Fruit fly (Drosophila melanogaster): ENCODE measurements around the gene Septin4.

The Septin4 gene

DNA sequence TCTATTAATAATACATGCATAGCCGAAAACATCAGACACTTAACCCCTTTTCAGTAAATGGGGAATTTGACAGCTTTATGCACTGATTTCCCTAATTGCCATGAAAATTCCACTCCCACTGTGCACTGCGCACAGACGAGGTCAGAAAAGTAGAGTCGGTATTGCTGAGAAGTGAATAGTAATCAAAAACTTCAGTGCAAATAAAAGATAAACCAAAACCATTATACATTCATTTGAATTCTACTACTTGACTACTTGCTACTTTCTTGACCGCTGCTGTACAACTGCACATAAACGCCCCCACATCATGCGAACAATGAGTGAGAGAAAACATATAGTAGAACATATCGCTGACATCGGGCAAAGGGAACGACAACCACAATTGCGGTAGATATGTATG lies 3.5 kb downstream of the Septin4 start:
- peak; percentile 90 for TF ChIP-seq fd96Ca (GFP tag; IDR thresholded peaks at IDR 0.05)
- peak; percentile 90 for TF ChIP-seq Ets98B (GFP tag; IDR thresholded peaks at IDR 0.05)
- no peak for TF ChIP-seq CG13204 (GFP tag; optimal IDR thresholded peaks at IDR 0.05)
- peak; percentile 77 for TF ChIP-seq Pif1A (GFP tag; optimal IDR thresholded peaks at IDR 0.05)
- peak; percentile 19; the same call in 1 of the 2 replicates for TF ChIP-seq CG10348 (GFP tag; IDR thresholded peaks at IDR 0.05)
- peak; percentile 74 for TF ChIP-seq CG15710 (tag; optimal IDR thresholded peaks at IDR 0.05)
- peak; percentile 48 for TF ChIP-seq Snoo (tag; optimal IDR thresholded peaks at IDR 0.05)
- TF ChIP-seq CG8301 (tag; optimal IDR thresholded peaks at IDR 0.05), result peak; percentile 79
- no peak for TF ChIP-seq EcR (GFP tag; optimal IDR thresholded peaks at IDR 0.05)
- peak; percentile 95 for TF ChIP-seq CG4496 (GFP tag; IDR thresholded peaks at IDR 0.05)
- peak; percentile 62 for TF ChIP-seq CG17806 (tag; optimal IDR thresholded peaks at IDR 0.05)
- TF ChIP-seq gl (tag; optimal IDR thresholded peaks at IDR 0.05), result peak; percentile 43
- peak; percentile 90 for TF ChIP-seq CG32121 (GFP tag; IDR thresholded peaks at IDR 0.05)
- peak; percentile 68 for TF ChIP-seq CG34367 (tag; optimal IDR thresholded peaks at IDR 0.05)
- peak; percentile 66 for TF ChIP-seq rn (GFP tag; IDR thresholded peaks at IDR 0.05)
- TF ChIP-seq CG12605 (GFP tag; IDR thresholded peaks at IDR 0.05), result peak; percentile 87
- peak; percentile 81 for TF ChIP-seq CG14655 (GFP tag; optimal IDR thresholded peaks at IDR 0.05)
- TF ChIP-seq CG9948 (tag; optimal IDR thresholded peaks at IDR 0.05), result peak; percentile 61
- TF ChIP-seq D1 (tag; optimal IDR thresholded peaks at IDR 0.05), result no peak
- peak; percentile 62 for TF ChIP-seq CG8159 (tag; optimal IDR thresholded peaks at IDR 0.05)
- TF ChIP-seq Pif1B (GFP tag; optimal IDR thresholded peaks at IDR 0.05), result peak; percentile 65

DNA sequence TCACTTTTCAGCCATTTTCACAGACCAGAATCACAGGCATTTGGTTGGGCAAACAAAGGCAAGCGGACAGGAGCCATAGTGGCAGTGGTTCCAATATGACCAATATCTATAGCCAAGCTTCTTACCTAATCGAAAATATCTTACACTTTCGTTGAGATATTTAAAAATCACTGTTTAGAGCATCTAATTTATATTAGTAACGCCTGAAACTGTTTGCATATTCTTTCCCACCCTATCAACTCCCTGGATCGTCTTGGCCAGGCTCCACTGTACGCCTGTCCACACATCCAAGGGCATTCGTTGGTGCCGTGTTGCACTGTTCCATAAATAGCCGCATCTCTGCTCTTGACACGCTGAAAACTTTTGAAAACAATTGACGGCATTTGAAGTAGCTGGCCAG lies 4.5 kb downstream of the Septin4 start:
- TF ChIP-seq CG9948 (tag; optimal IDR thresholded peaks at IDR 0.05), result peak; percentile 50
- peak; percentile 4 for TF ChIP-seq CG8159 (tag; optimal IDR thresholded peaks at IDR 0.05)
- TF ChIP-seq CG14655 (GFP tag; optimal IDR thresholded peaks at IDR 0.05), result peak; percentile 60
- TF ChIP-seq CG15710 (tag; optimal IDR thresholded peaks at IDR 0.05), result no peak
- TF ChIP-seq D1 (tag; optimal IDR thresholded peaks at IDR 0.05), result no peak
- TF ChIP-seq Ets98B (GFP tag; IDR thresholded peaks at IDR 0.05), result no peak
- no peak for TF ChIP-seq Snoo (tag; optimal IDR thresholded peaks at IDR 0.05)
- TF ChIP-seq CG12605 (GFP tag; IDR thresholded peaks at IDR 0.05), result peak; percentile 48; the same call in 1 of the 2 replicates
- peak; percentile 46 for TF ChIP-seq Pif1A (GFP tag; optimal IDR thresholded peaks at IDR 0.05)
- TF ChIP-seq CG17806 (tag; optimal IDR thresholded peaks at IDR 0.05), result peak; percentile 36
- TF ChIP-seq CG8301 (tag; optimal IDR thresholded peaks at IDR 0.05), result peak; percentile 52
- peak; percentile 12 for TF ChIP-seq CG34367 (tag; optimal IDR thresholded peaks at IDR 0.05)
- TF ChIP-seq CG4496 (GFP tag; IDR thresholded peaks at IDR 0.05), result peak; percentile 44; the same call in 1 of the 3 replicates
- TF ChIP-seq rn (GFP tag; IDR thresholded peaks at IDR 0.05), result no peak
- peak; percentile 62; the same call in 1 of the 3 replicates for TF ChIP-seq fd96Ca (GFP tag; IDR thresholded peaks at IDR 0.05)
- no peak for TF ChIP-seq CG13204 (GFP tag; optimal IDR thresholded peaks at IDR 0.05)
- peak; percentile 39 for TF ChIP-seq Pif1B (GFP tag; optimal IDR thresholded peaks at IDR 0.05)
- no peak for TF ChIP-seq CG10348 (GFP tag; IDR thresholded peaks at IDR 0.05)
- no peak for TF ChIP-seq EcR (GFP tag; optimal IDR thresholded peaks at IDR 0.05)
- no peak for TF ChIP-seq CG32121 (GFP tag; IDR thresholded peaks at IDR 0.05)
- no peak for TF ChIP-seq gl (tag; optimal IDR thresholded peaks at IDR 0.05)

DNA sequence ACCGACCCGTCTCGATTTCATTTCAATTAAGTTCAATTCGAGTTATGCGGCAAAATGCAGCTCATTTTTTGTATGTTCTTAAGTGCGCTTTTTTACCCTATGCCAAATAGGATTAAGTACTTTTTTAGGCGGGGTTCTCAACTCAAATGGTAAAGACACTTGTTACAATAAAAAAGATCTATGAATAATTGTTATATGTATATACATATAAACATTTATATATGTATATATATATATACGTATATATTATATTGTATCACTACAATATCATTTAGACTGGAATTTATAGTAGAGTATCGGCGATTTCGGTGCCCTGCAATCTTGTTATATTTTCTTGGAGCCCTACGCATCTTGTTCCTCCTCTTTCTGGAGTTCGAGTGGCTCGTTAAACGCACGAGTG lies 5.0 kb downstream of the Septin4 start:
- TF ChIP-seq fd96Ca (GFP tag; IDR thresholded peaks at IDR 0.05), result no peak
- TF ChIP-seq CG15710 (tag; optimal IDR thresholded peaks at IDR 0.05), result peak; percentile 13
- peak; percentile 20 for TF ChIP-seq CG14655 (GFP tag; optimal IDR thresholded peaks at IDR 0.05)
- peak; percentile 21 for TF ChIP-seq CG9948 (tag; optimal IDR thresholded peaks at IDR 0.05)
- peak; percentile 31 for TF ChIP-seq CG17806 (tag; optimal IDR thresholded peaks at IDR 0.05)
- no peak for TF ChIP-seq Ets98B (GFP tag; IDR thresholded peaks at IDR 0.05)
- peak; percentile 35 for TF ChIP-seq CG8159 (tag; optimal IDR thresholded peaks at IDR 0.05)

DNA sequence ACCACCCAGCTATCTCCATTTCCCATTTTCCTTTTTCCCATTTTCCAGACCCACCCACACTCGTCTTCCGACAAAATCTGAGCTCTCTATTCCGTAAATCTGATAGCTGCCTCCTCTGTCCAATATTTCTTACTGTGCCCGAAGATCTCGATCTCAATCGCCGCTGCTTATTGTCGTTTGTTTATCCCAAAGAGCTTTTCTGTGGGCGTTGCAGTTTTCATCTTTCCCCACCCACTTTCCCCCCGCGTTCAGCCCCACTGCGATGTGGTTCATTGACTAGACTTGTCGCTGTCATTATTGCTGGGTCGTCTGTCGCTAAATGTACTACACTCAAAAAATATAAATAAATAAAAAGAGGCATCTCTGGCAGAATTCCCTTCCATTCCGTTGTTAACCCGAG lies 5.6 kb downstream of the Septin4 start:
- TF ChIP-seq Pif1A (GFP tag; optimal IDR thresholded peaks at IDR 0.05) (no peak), D1 (tag; optimal IDR thresholded peaks at IDR 0.05) (no peak), gl (tag; optimal IDR thresholded peaks at IDR 0.05) (no peak), EcR (GFP tag; optimal IDR thresholded peaks at IDR 0.05) (no peak), CG15710 (tag; optimal IDR thresholded peaks at IDR 0.05) (no peak), CG32121 (GFP tag; IDR thresholded peaks at IDR 0.05) (no peak), Snoo (tag; optimal IDR thresholded peaks at IDR 0.05) (no peak), CG9948 (tag; optimal IDR thresholded peaks at IDR 0.05) (no peak), CG10348 (GFP tag; IDR thresholded peaks at IDR 0.05) (no peak), CG8301 (tag; optimal IDR thresholded peaks at IDR 0.05) (no peak), CG14655 (GFP tag; optimal IDR thresholded peaks at IDR 0.05) (no peak), fd96Ca (GFP tag; IDR thresholded peaks at IDR 0.05) (no peak), Pif1B (GFP tag; optimal IDR thresholded peaks at IDR 0.05) (no peak), CG4496 (GFP tag; IDR thresholded peaks at IDR 0.05) (no peak), CG12605 (GFP tag; IDR thresholded peaks at IDR 0.05) (no peak), CG8159 (tag; optimal IDR thresholded peaks at IDR 0.05) (no peak)

DNA sequence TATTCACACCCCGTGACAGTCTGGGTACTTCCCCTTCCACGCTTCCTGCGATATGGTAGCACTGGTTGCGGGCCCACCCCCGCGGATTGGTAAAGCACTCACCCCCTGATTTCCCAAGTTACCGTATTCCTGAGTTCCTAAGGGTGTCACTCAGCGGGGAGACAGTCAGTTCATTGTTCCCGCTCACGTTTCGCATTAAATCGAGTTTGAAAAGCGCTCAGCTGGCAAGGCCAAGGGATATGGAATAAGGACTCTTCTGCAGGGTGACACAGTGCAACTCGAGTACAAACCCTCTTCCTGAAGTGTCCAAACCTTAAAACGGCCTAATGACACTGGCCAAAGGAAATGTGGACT lies 6.9 kb downstream of the Septin4 start:
- TF ChIP-seq CG17806 (tag; optimal IDR thresholded peaks at IDR 0.05) (no peak), CG4496 (GFP tag; IDR thresholded peaks at IDR 0.05) (no peak), EcR (GFP tag; optimal IDR thresholded peaks at IDR 0.05) (no peak), CG32121 (GFP tag; IDR thresholded peaks at IDR 0.05) (no peak), CG8301 (tag; optimal IDR thresholded peaks at IDR 0.05) (no peak)

DNA sequence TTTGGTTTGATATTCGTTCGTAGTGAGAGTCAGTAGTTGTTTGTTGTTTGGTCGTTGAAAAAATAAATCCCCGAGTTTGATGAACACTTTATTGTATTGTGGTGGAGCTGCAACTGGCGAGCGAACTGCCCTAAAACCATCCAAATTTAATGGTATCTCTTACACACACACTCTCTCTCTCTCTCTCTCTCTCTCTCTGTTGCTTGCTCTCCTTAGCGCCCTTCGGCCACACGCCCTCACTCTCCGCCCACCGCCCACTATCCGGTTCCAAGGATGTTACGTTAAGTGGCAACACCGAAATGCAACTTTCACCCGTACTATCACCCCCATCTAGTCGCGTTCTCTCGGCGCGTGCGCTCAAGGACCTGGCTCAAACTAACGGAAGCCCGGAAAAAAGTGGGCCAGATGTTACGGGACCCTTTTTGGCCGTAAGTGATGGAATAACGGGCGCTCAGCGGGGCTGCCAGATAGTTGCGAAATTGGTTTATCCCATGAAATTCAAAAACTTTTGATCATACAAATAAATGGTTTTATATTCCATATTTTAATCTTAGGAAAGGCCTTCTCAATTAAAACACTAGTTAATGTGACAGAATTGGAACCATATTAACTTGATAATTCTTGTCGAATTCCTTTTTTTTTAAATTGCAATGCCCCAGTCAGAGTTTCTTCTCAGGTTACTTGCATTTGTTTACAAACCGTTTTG lies 7.4 kb downstream of the Septin4 start:
- TF ChIP-seq CG34367 (tag; optimal IDR thresholded peaks at IDR 0.05) (no peak), CG15710 (tag; optimal IDR thresholded peaks at IDR 0.05) (no peak), CG9948 (tag; optimal IDR thresholded peaks at IDR 0.05) (no peak), CG10348 (GFP tag; IDR thresholded peaks at IDR 0.05) (no peak), Snoo (tag; optimal IDR thresholded peaks at IDR 0.05) (no peak), Pif1A (GFP tag; optimal IDR thresholded peaks at IDR 0.05) (no peak), gl (tag; optimal IDR thresholded peaks at IDR 0.05) (no peak), CG8301 (tag; optimal IDR thresholded peaks at IDR 0.05) (no peak), D1 (tag; optimal IDR thresholded peaks at IDR 0.05) (no peak), Ets98B (GFP tag; IDR thresholded peaks at IDR 0.05) (no peak), fd96Ca (GFP tag; IDR thresholded peaks at IDR 0.05) (no peak), CG14655 (GFP tag; optimal IDR thresholded peaks at IDR 0.05) (no peak)

Measured in whole organism, pupa.